Fruit fly (Drosophila melanogaster) whole organism, embryonic: Measurements from ENCODE around the gene CG2961.

Source experiments
- CG3995 ChIP-seq: fragments of 200-800 bp; sonication (Bioruptor generic); optimal IDR thresholded peaks from 3 replicates; lab custom pipeline; 2016; ENCODE audit warnings: missing biosample characterization, missing genetic modification characterization
- CG4424 ChIP-seq: fragments of 200-800 bp; sonication (Bioruptor generic); optimal IDR thresholded peaks from 3 replicates; lab custom pipeline; 2016; ENCODE audit warnings: missing biosample characterization, missing genetic modification characterization
- ap ChIP-seq: fragments of 200-800 bp; sonication (Bioruptor generic); IDR thresholded peaks from 2 replicates; pipeline ENCODE4 v1.3.6; 2022; ENCODE audit warnings: missing biosample characterization, missing genetic modification characterization
- hth ChIP-seq: fragments of >200 bp; optimal IDR thresholded peaks from 2 replicates; lab custom pipeline; 2017; ENCODE audit warnings: inconsistent platforms
- shn ChIP-seq: fragments of 200-800 bp; sonication (Bioruptor generic); optimal IDR thresholded peaks from 3 replicates; lab custom pipeline; 2016; ENCODE audit warnings: missing biosample characterization, missing genetic modification characterization

DNA sequence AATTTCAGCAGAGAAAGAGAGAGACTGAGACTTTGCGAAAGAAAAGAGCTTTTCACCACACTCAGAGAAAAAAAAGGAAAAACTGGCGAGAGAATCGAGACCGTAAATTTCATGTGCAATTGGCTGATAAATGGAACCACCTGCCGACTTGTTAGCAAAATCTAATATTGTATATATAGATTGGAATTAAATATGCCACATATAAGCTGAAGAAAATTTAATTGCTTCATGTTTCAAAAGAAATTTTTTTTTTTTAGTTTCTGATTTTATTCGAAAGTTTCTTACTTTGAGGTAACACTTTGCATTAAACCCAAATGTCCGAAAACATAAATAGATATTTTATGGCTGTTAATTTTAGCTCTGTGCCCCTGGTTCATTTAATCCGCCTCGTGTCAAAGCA lies 11.9 kb upstream of the CG2961 start:
- TF ChIP-seq CG4424 (GFP tag; lab: Kevin White, UChicago) (no peak), CG3995 (no peak), hth (lab: Kevin White, UChicago) (no peak), shn (no peak), ap (GFP tag; lab: Robert Waterston, UW) (no peak)
